Fruit fly (Drosophila melanogaster) whole organism, embryonic: Measurements from ENCODE around the gene mRpS10.
A peak's percentile ranks its signal among the peaks of the same experiment; 100 is the strongest.

Experiments
- ATbp ChIP-seq: fragments of 200-800 bp; sonication (Bioruptor generic); optimal IDR thresholded peaks from 2 replicates; lab custom pipeline; 2017; ENCODE audit warnings: missing biosample characterization, mild to moderate bottlenecking, missing genetic modification characterization, missing genetic modification reagents
- Adf1 ChIP-seq: fragments of 200-800 bp; sonication (Bioruptor generic); IDR thresholded peaks from 2 replicates; pipeline ENCODE4 v1.3.6; 2022; ENCODE audit warnings: missing biosample characterization, missing genetic modification characterization
- Blimp-1 ChIP-seq: fragments of 200-800 bp; sonication (Bioruptor generic); optimal IDR thresholded peaks from 3 replicates; lab custom pipeline; 2018; ENCODE audit warnings: missing biosample characterization, missing genetic modification characterization, mild to moderate bottlenecking, moderate library complexity, missing genetic modification reagents
- CG10267 ChIP-seq: fragments of 200-800 bp; sonication (Bioruptor generic); optimal IDR thresholded peaks from 2 replicates; lab custom pipeline; 2018; ENCODE audit warnings: missing biosample characterization, mild to moderate bottlenecking, missing genetic modification characterization, moderate library complexity
- CG14667 ChIP-seq: fragments of 200-800 bp; sonication (Bioruptor generic); IDR thresholded peaks from 2 replicates; pipeline ENCODE4 v1.3.6; 2022; ENCODE audit warnings: missing biosample characterization, missing genetic modification characterization
- CG15514 ChIP-seq: fragments of 200-800 bp; sonication (Bioruptor generic); optimal IDR thresholded peaks from 3 replicates; lab custom pipeline; 2017; ENCODE audit warnings: missing biosample characterization, missing genetic modification characterization, mild to moderate bottlenecking, moderate library complexity, missing genetic modification reagents
- CG17802 ChIP-seq: fragments of 200-800 bp; sonication (Bioruptor generic); optimal IDR thresholded peaks from 2 replicates; lab custom pipeline; 2018; ENCODE audit warnings: missing biosample characterization, mild to moderate bottlenecking, missing genetic modification characterization, moderate library complexity
- CG18599 ChIP-seq: fragments of 200-800 bp; sonication (Bioruptor generic); optimal IDR thresholded peaks from 3 replicates; lab custom pipeline; 2017; ENCODE audit warnings: missing biosample characterization, missing genetic modification characterization, mild to moderate bottlenecking, moderate library complexity, missing genetic modification reagents
- CG2120 ChIP-seq: fragments of 200-800 bp; sonication (Bioruptor generic); optimal IDR thresholded peaks from 3 replicates; lab custom pipeline; 2016; ENCODE audit warnings: missing biosample characterization, missing genetic modification characterization
- CG2199 ChIP-seq: fragments of 200-800 bp; sonication (Bioruptor generic); IDR thresholded peaks from 3 replicates; pipeline ENCODE4 v1.3.6; 2022; ENCODE audit warnings: missing biosample characterization, missing genetic modification characterization
- CG31224 ChIP-seq: fragments of 200-800 bp; sonication (Bioruptor generic); IDR thresholded peaks from 2 replicates; pipeline ENCODE4 v1.3.6; 2022; ENCODE audit warnings: missing biosample characterization, missing genetic modification characterization
- CG3407 ChIP-seq: fragments of 200-800 bp; sonication (Bioruptor generic); optimal IDR thresholded peaks from 2 replicates; lab custom pipeline; 2018; ENCODE audit warnings: missing biosample characterization, mild to moderate bottlenecking, missing genetic modification characterization
- CG34376 ChIP-seq: fragments of 200-800 bp; sonication (Bioruptor generic); optimal IDR thresholded peaks from 2 replicates; lab custom pipeline; 2018; ENCODE audit warnings: missing biosample characterization, mild to moderate bottlenecking, missing genetic modification characterization
- CG4730 ChIP-seq: fragments of 200-800 bp; sonication (Bioruptor generic); IDR thresholded peaks from 2 replicates; pipeline ENCODE4 v1.3.6; 2022; ENCODE audit warnings: missing biosample characterization, missing genetic modification characterization
- CG6175 ChIP-seq: fragments of 200-800 bp; sonication (Bioruptor generic); IDR thresholded peaks from 3 replicates; pipeline ENCODE4 v1.3.6; 2022; ENCODE audit warnings: missing biosample characterization, missing genetic modification characterization
- CG6654 ChIP-seq: fragments of 200-800 bp; sonication (Bioruptor generic); optimal IDR thresholded peaks from 2 replicates; lab custom pipeline; 2017; ENCODE audit warnings: missing biosample characterization, mild to moderate bottlenecking, missing genetic modification characterization
- CG8478 ChIP-seq: fragments of >200 bp; optimal IDR thresholded peaks from 2 replicates; lab custom pipeline; 2018
- CG9437 ChIP-seq: fragments of 200-800 bp; sonication (Bioruptor generic); optimal IDR thresholded peaks from 2 replicates; lab custom pipeline; 2018; ENCODE audit warnings: missing biosample characterization, mild to moderate bottlenecking, missing genetic modification characterization
- Deaf1 ChIP-seq: fragments of 200-800 bp; optimal IDR thresholded peaks from 3 replicates; lab custom pipeline; 2019; ENCODE audit warnings: missing biosample characterization, mild to moderate bottlenecking, missing genetic modification characterization, moderate library complexity
- Ets65A ChIP-seq: fragments of 200-800 bp; sonication (Bioruptor generic); peaks from one replicate; lab custom pipeline; 2016; ENCODE audit warnings: missing biosample characterization, missing genetic modification characterization
- GATAe ChIP-seq: fragments of 200-800 bp; sonication (Bioruptor generic); conservative IDR thresholded peaks from 2 replicates; pipeline ENCODE4 v1.3.6; 2022; ENCODE audit warnings: missing biosample characterization, missing genetic modification characterization
- Gsc ChIP-seq: fragments of 200-800 bp; sonication (Bioruptor generic); IDR thresholded peaks from 2 replicates; pipeline ENCODE4 v1.3.6; 2022; ENCODE audit warnings: missing biosample characterization, missing genetic modification characterization
- Hmx ChIP-seq: fragments of 200-800 bp; sonication (Bioruptor generic); optimal IDR thresholded peaks from 2 replicates; lab custom pipeline; 2016; ENCODE audit warnings: missing biosample characterization, missing genetic modification characterization
- Max ChIP-seq: fragments of 200-800 bp; sonication (Bioruptor generic); optimal IDR thresholded peaks from 2 replicates; lab custom pipeline; 2016; ENCODE audit warnings: missing biosample characterization, mild to moderate bottlenecking, missing genetic modification characterization
- NFAT ChIP-seq: fragments of 200-800 bp; sonication (Bioruptor generic); IDR thresholded peaks from 2 replicates; pipeline ENCODE4 v1.3.6; 2022; ENCODE audit warnings: missing biosample characterization, missing genetic modification characterization
- Ssrp ChIP-seq: fragments of 200-800 bp; sonication (Bioruptor generic); optimal IDR thresholded peaks from 2 replicates; lab custom pipeline; 2018; ENCODE audit warnings: missing biosample characterization, mild to moderate bottlenecking, missing genetic modification characterization, moderate library complexity
- Tbp ChIP-seq: fragments of >200 bp; optimal IDR thresholded peaks from 2 replicates; lab custom pipeline; 2018; ENCODE audit warnings: missing biosample characterization, missing genetic modification characterization
- Trl ChIP-seq, 3 experiments: fragments of >200 bp in 2 of 3; fragments of 200-800 bp in 1 of 3; sonication (Bioruptor generic) in 1 of 3; optimal IDR thresholded peaks; 2 replicates in 1 of 3; 3 replicates in 2 of 3; lab custom pipeline; 2016 to 2017; ENCODE audit warnings: missing biosample characterization in 1 of 3, missing genetic modification characterization in 1 of 3
- Xbp1 ChIP-seq: fragments of 200-800 bp; sonication (Bioruptor generic); optimal IDR thresholded peaks from 3 replicates; lab custom pipeline; 2016; ENCODE audit warnings: missing biosample characterization, mild to moderate bottlenecking, missing genetic modification characterization
- cg ChIP-seq: fragments of 200-800 bp; sonication (Bioruptor generic); optimal IDR thresholded peaks from 3 replicates; lab custom pipeline; 2019; ENCODE audit warnings: missing biosample characterization, mild to moderate bottlenecking, missing genetic modification characterization, moderate library complexity
- chif ChIP-seq, 2 experiments: fragments of 200-800 bp; sonication (Bioruptor generic); optimal IDR thresholded peaks; 3 replicates each; lab custom pipeline; 2016; ENCODE audit warnings: missing biosample characterization in 2 of 2, missing genetic modification characterization in 2 of 2
- dimm ChIP-seq: fragments of 200-800 bp; sonication (Bioruptor generic); IDR thresholded peaks from 2 replicates; pipeline ENCODE4 v1.3.6; 2022; ENCODE audit warnings: missing biosample characterization, missing genetic modification characterization
- dmrt99B ChIP-seq: fragments of 200-800 bp; sonication (Bioruptor generic); optimal IDR thresholded peaks from 2 replicates; lab custom pipeline; 2018; ENCODE audit warnings: missing biosample characterization, mild to moderate bottlenecking, missing genetic modification characterization, moderate library complexity
- eyg ChIP-seq: fragments of 200-800 bp; sonication (Bioruptor generic); optimal IDR thresholded peaks from 3 replicates; lab custom pipeline; 2016; ENCODE audit warnings: missing biosample characterization, missing genetic modification characterization
- ftz-f1 ChIP-seq: fragments of 200-800 bp; sonication (Bioruptor generic); optimal IDR thresholded peaks from 2 replicates; lab custom pipeline; 2016; ENCODE audit warnings: missing biosample characterization, missing genetic modification characterization
- gce ChIP-seq: fragments of 200-800 bp; sonication (Bioruptor generic); IDR thresholded peaks from 3 replicates; pipeline ENCODE4 v1.3.6; 2022; ENCODE audit warnings: missing biosample characterization, missing genetic modification characterization
- gt ChIP-seq: fragments of 200-800 bp; sonication (Bioruptor generic); IDR thresholded peaks from 2 replicates; pipeline ENCODE4 v1.3.6; 2022; ENCODE audit warnings: missing biosample characterization, missing genetic modification characterization
- ham ChIP-seq: fragments of 200-800 bp; sonication (Bioruptor generic); IDR thresholded peaks from 2 replicates; pipeline ENCODE4 v1.3.6; 2022; ENCODE audit warnings: missing biosample characterization, missing genetic modification characterization
- inv ChIP-seq: fragments of 200-800 bp; sonication (Bioruptor generic); IDR thresholded peaks from 2 replicates; pipeline ENCODE4 v1.3.6; 2022; ENCODE audit warnings: missing biosample characterization, missing genetic modification characterization; ENCODE audit not compliant: partially characterized antibody
- jumu ChIP-seq: fragments of 200-800 bp; sonication (Bioruptor generic); optimal IDR thresholded peaks from 3 replicates; lab custom pipeline; 2016; ENCODE audit warnings: missing biosample characterization, missing genetic modification characterization
- lola ChIP-seq, 3 experiments: fragments of >200 bp in 2 of 3; fragments of 200-800 bp in 1 of 3; sonication (Bioruptor generic) in 1 of 3; optimal IDR thresholded peaks; 2 replicates each; lab custom pipeline; 2017 to 2019; ENCODE audit warnings: missing biosample characterization in 3 of 3, missing genetic modification characterization in 3 of 3, mild to moderate bottlenecking in 1 of 3, moderate library complexity in 1 of 3
- maf-S ChIP-seq: fragments of 200-800 bp; sonication (Bioruptor generic); optimal IDR thresholded peaks from 2 replicates; lab custom pipeline; 2016; ENCODE audit warnings: missing biosample characterization, missing genetic modification characterization
- nom ChIP-seq: fragments of 200-800 bp; sonication (Bioruptor generic); optimal IDR thresholded peaks from 2 replicates; lab custom pipeline; 2017; ENCODE audit warnings: missing biosample characterization, missing genetic modification characterization, mild to moderate bottlenecking, moderate library complexity, missing genetic modification reagents
- pum ChIP-seq: fragments of 200-800 bp; sonication (Bioruptor generic); optimal IDR thresholded peaks from 2 replicates; lab custom pipeline; 2016; ENCODE audit warnings: missing biosample characterization, missing genetic modification characterization
- pzg ChIP-seq: fragments of 200-800 bp; sonication (Bioruptor generic); optimal IDR thresholded peaks from 3 replicates; lab custom pipeline; 2018; ENCODE audit warnings: missing biosample characterization, mild to moderate bottlenecking, missing genetic modification characterization, moderate library complexity
- sd ChIP-seq: fragments of 200-800 bp; sonication (Bioruptor generic); optimal IDR thresholded peaks from 3 replicates; lab custom pipeline; 2018; ENCODE audit warnings: missing biosample characterization, mild to moderate bottlenecking, missing genetic modification characterization, moderate library complexity
- sqz ChIP-seq: fragments of 200-800 bp; sonication (Bioruptor generic); optimal IDR thresholded peaks from 3 replicates; lab custom pipeline; 2018; ENCODE audit warnings: missing biosample characterization, mild to moderate bottlenecking, missing genetic modification characterization
- zfh1 ChIP-seq: fragments of 200-800 bp; sonication (Bioruptor generic); IDR thresholded peaks from 3 replicates; pipeline ENCODE4 v1.3.6; 2022; ENCODE audit warnings: missing biosample characterization, missing genetic modification characterization

The mRpS10 gene

dm6 chr3R:15196134-15197034 is 33.1 kb upstream of the mRpS10 start, which contains the start of the genes Kpc1 and CG42542 (continued):
- TF ChIP-seq Xbp1 (GFP tag; lab: Kevin White, UChicago), result peak; percentile 79
- TF ChIP-seq CG10267 (tag; lab: Kevin White, UChicago), result peak; percentile 94
- TF ChIP-seq gt (GFP tag; lab: Robert Waterston, UW), result no peak
- no peak for TF ChIP-seq nom
- peak; percentile 69 for TF ChIP-seq CG18599 (GFP tag; lab: Kevin White, UChicago)
- peak; percentile 44 for TF ChIP-seq ATbp (GFP tag; lab: Kevin White, UChicago)
- peak; percentile 50; the same call in 1 of the 2 replicates for TF ChIP-seq Adf1 (GFP tag; lab: Robert Waterston, UW)
- no peak for TF ChIP-seq Deaf1 (tag; lab: Kevin White, UChicago)
- TF ChIP-seq cg (GFP tag; lab: Kevin White, UChicago), result no peak
- no peak for TF ChIP-seq Tbp (GFP tag; lab: Kevin White, UChicago)
- TF ChIP-seq ham, result no peak
- peak; percentile 24 for TF ChIP-seq eyg (GFP tag; lab: Kevin White, UChicago)
- TF ChIP-seq Gsc (GFP tag; lab: Robert Waterston, UW), result no peak
- TF ChIP-seq gce (GFP tag; lab: Robert Waterston, UW), result no peak; the same call in 2 of the 3 replicates
- peak in 1 of 3 experiments; percentile 81 for TF ChIP-seq lola (GFP tag; optimal IDR thresholded peaks at IDR 0.05; lab: Kevin White, UChicago)
- peak; percentile 91 for TF ChIP-seq CG9437 (GFP tag; lab: Kevin White, UChicago)
- TF ChIP-seq dmrt99B, result no peak
- peak; percentile 94 for TF ChIP-seq ftz-f1 (GFP tag; lab: Kevin White, UChicago)
- peak; percentile 61 for TF ChIP-seq Hmx
- peak; percentile 35 for TF ChIP-seq CG17802
- TF ChIP-seq CG14667 (GFP tag; lab: Robert Waterston, UW), result 0 out of 2 replicates have a peak, but pooled peaks have one; percentile 30
- peak; percentile 63 to 70 for TF ChIP-seq chif (GFP tag; optimal IDR thresholded peaks at IDR 0.05; lab: Kevin White, UChicago)
- TF ChIP-seq NFAT, result peak; percentile 87
- TF ChIP-seq zfh1, result peak; percentile 50
- TF ChIP-seq CG2120 (GFP tag; lab: Kevin White, UChicago), result peak; percentile 91
- TF ChIP-seq CG8478 (lab: Kevin White, UChicago), result peak; percentile 85
- peak; percentile 77 for TF ChIP-seq jumu (GFP tag; lab: Kevin White, UChicago)
- no peak for TF ChIP-seq sd (tag; lab: Kevin White, UChicago)
- TF ChIP-seq Blimp-1 (GFP tag; lab: Kevin White, UChicago), result peak; percentile 90
- TF ChIP-seq pum (GFP tag; lab: Kevin White, UChicago), result peak; percentile 50
- no peak for TF ChIP-seq Trl (optimal IDR thresholded peaks at IDR 0.05; lab: Kevin White, UChicago)
- TF ChIP-seq Trl (GFP tag; optimal IDR thresholded peaks at IDR 0.05; lab: Kevin White, UChicago), result peak; percentile 77
- peak; percentile 90 for TF ChIP-seq inv (GFP tag; lab: Robert Waterston, UW)
- no peak; the same call in 1 of the 2 replicates for TF ChIP-seq CG31224 (GFP tag; lab: Robert Waterston, UW)
- peak; percentile 62 for TF ChIP-seq Ssrp (tag; lab: Kevin White, UChicago)
- no peak for TF ChIP-seq dimm (GFP tag; lab: Robert Waterston, UW)
- peak; percentile 93 for TF ChIP-seq pzg
- peak; percentile 9 for TF ChIP-seq CG3407 (GFP tag; lab: Kevin White, UChicago)
- TF ChIP-seq Max, result peak; percentile 77
- TF ChIP-seq maf-S, result peak; percentile 63
- no peak for TF ChIP-seq CG6654 (GFP tag; lab: Kevin White, UChicago)
- TF ChIP-seq CG4730, result peak; percentile 45; the same call in 1 of the 2 replicates
- peak; percentile 61 for TF ChIP-seq CG34376 (GFP tag; lab: Kevin White, UChicago)
- peak; percentile 96 for TF ChIP-seq Ets65A
- TF ChIP-seq CG15514 (GFP tag; lab: Kevin White, UChicago), result peak; percentile 81
- TF ChIP-seq sqz, result no peak
- 0 out of 3 replicates have a peak, but pooled peaks have one; percentile 47 for TF ChIP-seq CG2199 (GFP tag; lab: Robert Waterston, UW)
- peak; percentile 63; the same call in 1 of the 3 replicates for TF ChIP-seq CG6175 (GFP tag; lab: Robert Waterston, UW)
- no peak for TF ChIP-seq GATAe
